Worm (Caenorhabditis elegans) whole organism, L3 larva: ENCODE measurements around the gene D1044.7.

Experiments
- R02D3.7 ChIP-seq: fragments of 150-350 bp; optimal IDR thresholded peaks from 2 replicates; lab custom pipeline; 2014; ENCODE audit warnings: missing biosample characterization, missing genetic modification characterization
- aly-2 ChIP-seq: fragments of 150-350 bp; optimal IDR thresholded peaks from 2 replicates; lab custom pipeline; 2014; ENCODE audit warnings: missing biosample characterization, missing genetic modification characterization
- ama-1 ChIP-seq: fragments of 150-350 bp; optimal IDR thresholded peaks from 2 replicates; lab custom pipeline; 2018
- snpc-4 ChIP-seq: fragments of 150-350 bp; optimal IDR thresholded peaks from 2 replicates; lab custom pipeline; 2014; ENCODE audit warnings: missing biosample characterization, missing genetic modification characterization

DNA sequence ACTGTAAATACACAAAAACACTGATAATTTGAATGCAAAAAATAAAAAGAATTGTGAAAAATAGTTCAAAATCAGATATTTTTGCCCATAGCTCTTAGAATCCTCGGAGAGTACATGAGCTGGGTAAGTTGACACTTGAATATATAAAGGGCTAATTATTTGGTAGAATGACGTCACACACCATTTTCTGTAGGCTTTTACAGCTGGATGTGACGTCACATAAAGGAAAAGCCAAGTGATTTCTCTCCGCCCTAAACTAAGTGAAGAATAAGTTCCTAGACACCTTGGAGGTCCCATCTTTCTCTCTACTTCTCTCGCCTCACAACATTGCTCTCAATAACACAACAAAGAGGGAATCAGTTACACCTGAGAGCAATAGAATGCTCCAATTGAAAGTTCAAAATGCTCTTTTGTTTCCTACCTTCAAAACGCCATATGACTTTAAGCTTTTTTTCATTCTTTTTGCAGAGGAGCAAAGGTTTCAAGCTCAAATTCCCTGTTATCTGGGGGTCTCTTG, 21.4 kb downstream of the D1044.7 start, which contains the start of gene osg-1:
- TF ChIP-seq aly-2 (no peak), ama-1 (no peak), snpc-4 (no peak), R02D3.7 (tag; lab: Kevin White, UChicago) (no peak)
